Worm (Caenorhabditis elegans): ENCODE results near the gene D1046.18.

The D1046.18 gene

ce11 chrIV:8923381-8923780 is 6.7 kb upstream of the D1046.18 start:
- TF ChIP-seq unc-62 (GFP tag; optimal IDR thresholded peaks at IDR 0.05) = no peak

- no peak for TF ChIP-seq unc-62 (GFP tag; optimal IDR thresholded peaks at IDR 0.05)
Observed at ce11 chrIV:8924126-8924525, 5.9 kb upstream of the D1046.18 start.

ce11 chrIV:8925990-8926389 is 4.1 kb upstream of the D1046.18 start, which contains the start of the genes D1046.2 and cfim-2:
D1046.2 (minus strand) TSS chrIV:8926067.
cfim-2 (plus strand) TSS chrIV:8926324.
- TF ChIP-seq unc-62 (GFP tag; optimal IDR thresholded peaks at IDR 0.05) = no peak

- no peak for TF ChIP-seq unc-62 (GFP tag; optimal IDR thresholded peaks at IDR 0.05)
Observed at ce11 chrIV:8926511-8926910, 3.5 kb upstream of the D1046.18 start.

ce11 chrIV:8927093-8927492 is 2.9 kb upstream of the D1046.18 start:
- no peak for TF ChIP-seq unc-62 (GFP tag; optimal IDR thresholded peaks at IDR 0.05)

ce11 chrIV:8933575-8933974 is 3.5 kb downstream of the D1046.18 start, which contains the start of gene D1046.4:
D1046.4 (plus strand) TSS chrIV:8933875.
- TF ChIP-seq unc-62 (GFP tag; optimal IDR thresholded peaks at IDR 0.05) = no peak

- no peak for TF ChIP-seq unc-62 (GFP tag; optimal IDR thresholded peaks at IDR 0.05)
Observed at ce11 chrIV:8943430-8943829, 13.4 kb downstream of the D1046.18 start.

- no peak for TF ChIP-seq unc-62 (GFP tag; optimal IDR thresholded peaks at IDR 0.05)
Observed at ce11 chrIV:8947146-8947545, 17.1 kb downstream of the D1046.18 start.

- no peak for TF ChIP-seq unc-62 (GFP tag; optimal IDR thresholded peaks at IDR 0.05)
Observed at ce11 chrIV:8949078-8950039, 19.3 kb downstream of the D1046.18 start.

ce11 chrIV:8951953-8952567 is 22.0 kb downstream of the D1046.18 start:
- TF ChIP-seq unc-62 (GFP tag; optimal IDR thresholded peaks at IDR 0.05) = no peak

ce11 chrIV:8954126-8954525 is 24.1 kb downstream of the D1046.18 start:
- no peak for TF ChIP-seq unc-62 (GFP tag; optimal IDR thresholded peaks at IDR 0.05)

- TF ChIP-seq unc-62 (GFP tag; optimal IDR thresholded peaks at IDR 0.05) = no peak
Observed at ce11 chrIV:8956189-8956588, 26.1 kb downstream of the D1046.18 start, which contains the start of gene tpra-1. tpra-1 (plus strand) TSS chrIV:8956489.

ce11 chrIV:8965883-8966282 is 35.8 kb downstream of the D1046.18 start, which contains the start of gene C53B4.2:
C53B4.2 (plus strand) TSS chrIV:8966183.
- no peak for TF ChIP-seq unc-62 (GFP tag; optimal IDR thresholded peaks at IDR 0.05)

- TF ChIP-seq unc-62 (GFP tag; optimal IDR thresholded peaks at IDR 0.05) = no peak
Observed at ce11 chrIV:8967990-8968389, 37.9 kb downstream of the D1046.18 start, which contains the start of gene suex-2. suex-2 (plus strand) TSS chrIV:8968290.

ce11 chrIV:8973249-8973958 is 43.4 kb downstream of the D1046.18 start, which contains the start of gene C53B4.3:
C53B4.3 (minus strand) TSS chrIV:8973712.
- TF ChIP-seq unc-62 (GFP tag; optimal IDR thresholded peaks at IDR 0.05) = no peak
